Worm (Caenorhabditis elegans): ENCODE results near the gene nhr-227.
"Not testable (repeated sequence)": the region's sequence is repeated elsewhere in the genome, so short reads cannot be mapped to it uniquely, and the experiment has no call there.

nhr-227 gene

ce11 chrV:2278543-2278942, 6.7 kb upstream of the nhr-227 start, which contains the start of gene fbxa-137:
fbxa-137 (plus strand) TSS chrV:2278816.
- TF ChIP-seq tab-1 (GFP tag; IDR thresholded peaks at IDR 0.05) (no peak), klf-2 (GFP tag; conservative IDR thresholded peaks at IDR 0.05) (no peak), ref-1 (GFP tag; conservative IDR thresholded peaks at IDR 0.05) (no peak), ztf-23 (GFP tag; IDR thresholded peaks at IDR 0.05) (no peak), cog-1 (tag; optimal IDR thresholded peaks at IDR 0.05) (peak; percentile 67), ztf-29 (GFP tag; IDR thresholded peaks at IDR 0.05) (no peak), flt-1 (GFP tag; IDR thresholded peaks at IDR 0.05) (no peak), T22C8.4 (GFP tag; IDR thresholded peaks at IDR 0.05) (no peak)

ce11 chrV:2281499-2281898, 3.7 kb upstream of the nhr-227 start, which contains the start of gene nhr-228:
nhr-228 (plus strand) TSS chrV:2281759.
- TF ChIP-seq cog-1 (tag; optimal IDR thresholded peaks at IDR 0.05) (peak; percentile 18), ref-1 (GFP tag; conservative IDR thresholded peaks at IDR 0.05) (no peak)

- no peak for TF ChIP-seq ztf-29 (GFP tag; IDR thresholded peaks at IDR 0.05)
Observed at ce11 chrV:2290329-2290728, 5.1 kb downstream of the nhr-227 start, which contains the start of gene nhr-225. nhr-225 (minus strand) TSS chrV:2290474.

- no peak for TF ChIP-seq cog-1 (tag; optimal IDR thresholded peaks at IDR 0.05)
- TF ChIP-seq klf-2 (GFP tag; conservative IDR thresholded peaks at IDR 0.05), result no peak
- no peak for TF ChIP-seq ztf-29 (GFP tag; IDR thresholded peaks at IDR 0.05)
- TF ChIP-seq tab-1 (GFP tag; IDR thresholded peaks at IDR 0.05), result no peak
- TF ChIP-seq ztf-23 (GFP tag; IDR thresholded peaks at IDR 0.05), result no peak
- no peak for TF ChIP-seq flt-1 (GFP tag; IDR thresholded peaks at IDR 0.05)
- no peak for TF ChIP-seq med-1 (GFP tag; optimal IDR thresholded peaks at IDR 0.05; ENCODE audit: insufficient read depth)
- no peak for TF ChIP-seq T22C8.4 (GFP tag; IDR thresholded peaks at IDR 0.05)
- TF ChIP-seq ref-1 (GFP tag; conservative IDR thresholded peaks at IDR 0.05), result no peak
Observed at ce11 chrV:2292240-2292639, 7.0 kb downstream of the nhr-227 start, which contains the start of gene nhr-115. nhr-115 (plus strand) TSS chrV:2292540.

DNA sequence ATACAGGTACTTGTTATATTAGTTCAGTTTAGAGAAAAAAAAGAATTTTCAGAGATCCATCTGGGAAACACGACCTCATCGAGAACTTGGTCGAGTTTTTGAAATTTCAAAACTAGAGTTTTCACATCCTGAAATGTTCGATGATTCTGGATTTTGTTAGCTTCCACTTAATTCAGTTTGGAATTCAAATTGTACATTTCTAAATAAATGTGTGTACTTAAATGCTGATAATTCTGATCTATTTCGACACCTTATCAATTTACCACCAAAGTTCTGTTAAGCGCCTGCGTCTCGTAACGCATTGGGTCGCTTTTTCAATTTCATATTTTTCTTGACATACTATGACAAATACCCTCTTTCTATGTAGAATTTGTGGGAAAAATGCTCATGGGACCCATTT, 9.3 kb downstream of the nhr-227 start, which contains the start of gene nhr-226:
TSS of gene nhr-226 (plus strand) at position 301 of the 400 bp plus-strand sequence.
- no peak for TF ChIP-seq klf-2 (GFP tag; conservative IDR thresholded peaks at IDR 0.05)
- no peak for TF ChIP-seq tab-1 (GFP tag; IDR thresholded peaks at IDR 0.05)
- no peak for TF ChIP-seq med-1 (GFP tag; optimal IDR thresholded peaks at IDR 0.05; ENCODE audit: insufficient read depth)
- no peak for TF ChIP-seq ref-1 (GFP tag; conservative IDR thresholded peaks at IDR 0.05)

DNA sequence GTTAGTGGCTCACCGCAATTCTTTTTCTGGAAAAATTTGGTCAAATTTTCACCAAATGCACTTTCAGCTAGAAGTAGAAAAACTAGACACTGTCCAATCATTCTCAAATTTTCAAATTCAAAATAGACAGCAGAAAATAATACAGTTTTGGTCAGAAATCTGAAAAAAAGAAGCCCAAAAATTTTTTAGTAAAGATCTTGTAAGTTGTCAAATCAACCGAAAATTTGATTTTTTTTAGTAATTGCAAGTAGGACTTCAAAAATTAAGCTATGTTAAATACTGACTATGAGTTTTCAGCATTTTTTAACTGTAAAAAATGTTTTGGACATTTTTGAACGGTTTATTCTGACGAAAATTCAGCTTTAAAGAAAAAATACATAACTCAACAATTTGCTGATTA, 15.7 kb downstream of the nhr-227 start, which contains the start of gene Y19D10B.8:
TSS of gene Y19D10B.8 (minus strand) at position 101 of the 400 bp plus-strand sequence.
- no peak for TF ChIP-seq ztf-23 (GFP tag; IDR thresholded peaks at IDR 0.05)
- TF ChIP-seq tab-1 (GFP tag; IDR thresholded peaks at IDR 0.05), result no peak
- no peak for TF ChIP-seq ref-1 (GFP tag; conservative IDR thresholded peaks at IDR 0.05)
- TF ChIP-seq klf-2 (GFP tag; conservative IDR thresholded peaks at IDR 0.05), result no peak
- TF ChIP-seq cog-1 (tag; optimal IDR thresholded peaks at IDR 0.05), result no peak
- no peak for TF ChIP-seq flt-1 (GFP tag; IDR thresholded peaks at IDR 0.05)

ce11 chrV:2303775-2304174, 18.5 kb downstream of the nhr-227 start, which contains the start of gene irld-15:
irld-15 (minus strand) TSS chrV:2303875.
- no peak for TF ChIP-seq flt-1 (GFP tag; IDR thresholded peaks at IDR 0.05)
- TF ChIP-seq tab-1 (GFP tag; IDR thresholded peaks at IDR 0.05), result no peak
- no peak for TF ChIP-seq T22C8.4 (GFP tag; IDR thresholded peaks at IDR 0.05)
- TF ChIP-seq klf-2 (GFP tag; conservative IDR thresholded peaks at IDR 0.05), result no peak
- no peak for TF ChIP-seq ztf-29 (GFP tag; IDR thresholded peaks at IDR 0.05)
- no peak for TF ChIP-seq cog-1 (tag; optimal IDR thresholded peaks at IDR 0.05)
- TF ChIP-seq ztf-23 (GFP tag; IDR thresholded peaks at IDR 0.05), result no peak
- no peak for TF ChIP-seq med-1 (GFP tag; optimal IDR thresholded peaks at IDR 0.05; ENCODE audit: insufficient read depth)
- no peak for TF ChIP-seq ref-1 (GFP tag; conservative IDR thresholded peaks at IDR 0.05)

ce11 chrV:2306383-2306782, 21.2 kb downstream of the nhr-227 start:
- TF ChIP-seq ztf-29 (GFP tag; IDR thresholded peaks at IDR 0.05) (no peak), T22C8.4 (GFP tag; IDR thresholded peaks at IDR 0.05) (no peak), flt-1 (GFP tag; IDR thresholded peaks at IDR 0.05) (no peak), klf-2 (GFP tag; conservative IDR thresholded peaks at IDR 0.05) (no peak), ref-1 (GFP tag; conservative IDR thresholded peaks at IDR 0.05) (no peak), med-1 (GFP tag; optimal IDR thresholded peaks at IDR 0.05; ENCODE audit: insufficient read depth) (no peak), ztf-23 (GFP tag; IDR thresholded peaks at IDR 0.05) (no peak), cog-1 (tag; optimal IDR thresholded peaks at IDR 0.05) (no peak), tab-1 (GFP tag; IDR thresholded peaks at IDR 0.05) (no peak)

DNA sequence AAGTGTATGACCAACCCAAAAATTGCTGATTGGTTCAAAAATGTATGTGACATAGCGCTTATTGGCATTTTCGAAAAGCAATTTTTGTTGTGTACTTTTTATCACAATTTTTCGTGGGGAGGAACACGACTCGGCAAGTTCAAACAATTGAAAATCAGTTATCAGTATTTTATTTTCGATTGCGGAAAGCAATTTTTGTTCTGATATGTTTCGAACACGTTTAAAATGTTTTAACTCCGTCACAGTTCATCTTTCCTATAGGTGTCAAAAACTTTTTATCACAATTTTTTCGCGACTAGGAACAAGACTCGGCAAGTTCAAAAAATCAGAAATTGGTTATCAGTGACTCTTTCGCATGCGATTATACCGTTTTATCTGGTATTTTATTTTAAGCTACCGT, 23.0 kb downstream of the nhr-227 start:
- TF ChIP-seq ref-1 (GFP tag; conservative IDR thresholded peaks at IDR 0.05) (no peak), med-1 (GFP tag; optimal IDR thresholded peaks at IDR 0.05; ENCODE audit: insufficient read depth) (no peak)

DNA sequence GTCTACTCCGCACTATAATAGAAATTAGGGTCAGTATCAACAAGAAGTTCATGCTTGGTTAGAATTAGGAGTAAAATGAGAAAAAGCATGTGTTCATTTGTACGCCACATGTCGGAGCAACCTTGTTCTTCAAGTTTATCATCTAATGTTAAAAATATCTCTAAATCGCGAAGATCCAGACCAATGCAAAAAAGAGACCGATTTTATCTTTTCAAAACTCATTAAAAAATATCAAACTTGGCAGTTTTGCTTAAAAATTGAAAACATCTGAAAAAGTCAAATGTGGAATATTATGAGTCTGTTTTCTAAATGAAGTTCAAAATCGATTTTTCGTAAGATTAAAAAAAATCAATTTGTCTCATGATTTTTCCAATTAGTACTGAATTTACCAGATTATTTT, 35.8 kb downstream of the nhr-227 start, which contains the start of gene Y19D10B.6:
TSS of gene Y19D10B.6 (minus strand) at position 101 of the 400 bp plus-strand sequence.
- TF ChIP-seq ztf-29 (GFP tag; IDR thresholded peaks at IDR 0.05); med-1 (GFP tag; optimal IDR thresholded peaks at IDR 0.05; ENCODE audit: insufficient read depth); tab-1 (GFP tag; IDR thresholded peaks at IDR 0.05): not testable (repeated sequence)

DNA sequence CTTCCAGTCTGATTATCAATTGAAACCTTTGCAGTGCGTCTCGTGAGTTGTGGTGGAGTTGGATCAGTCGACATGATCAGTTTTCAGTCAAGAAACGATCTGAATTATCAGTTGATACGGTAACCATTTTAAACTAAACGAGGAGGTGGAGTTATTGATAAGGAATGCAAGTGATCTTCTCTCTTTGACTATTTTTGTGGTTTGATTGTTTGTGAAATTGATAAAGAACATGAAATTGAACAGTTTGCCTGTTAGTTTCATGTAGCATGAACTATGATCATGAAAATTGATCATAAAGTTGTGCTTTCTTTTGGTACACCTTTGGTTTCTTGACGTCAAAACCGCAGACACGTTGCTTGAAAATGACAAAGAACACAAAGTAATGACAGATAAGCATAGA, 37.2 kb downstream of the nhr-227 start, which contains the start of gene pud-1.2:
TSS of gene pud-1.2 (minus strand) at position 101 of the 400 bp plus-strand sequence.
- TF ChIP-seq ztf-23 (GFP tag; IDR thresholded peaks at IDR 0.05); flt-1 (GFP tag; IDR thresholded peaks at IDR 0.05); ref-1 (GFP tag; conservative IDR thresholded peaks at IDR 0.05): not testable (repeated sequence)

All from whole organism, midembryonic.